Fruit fly (Drosophila melanogaster): ENCODE measurements around the gene CG6836.
A peak's percentile ranks its signal among the peaks of the same experiment; 100 is the strongest.

Gene CG6836

DNA sequence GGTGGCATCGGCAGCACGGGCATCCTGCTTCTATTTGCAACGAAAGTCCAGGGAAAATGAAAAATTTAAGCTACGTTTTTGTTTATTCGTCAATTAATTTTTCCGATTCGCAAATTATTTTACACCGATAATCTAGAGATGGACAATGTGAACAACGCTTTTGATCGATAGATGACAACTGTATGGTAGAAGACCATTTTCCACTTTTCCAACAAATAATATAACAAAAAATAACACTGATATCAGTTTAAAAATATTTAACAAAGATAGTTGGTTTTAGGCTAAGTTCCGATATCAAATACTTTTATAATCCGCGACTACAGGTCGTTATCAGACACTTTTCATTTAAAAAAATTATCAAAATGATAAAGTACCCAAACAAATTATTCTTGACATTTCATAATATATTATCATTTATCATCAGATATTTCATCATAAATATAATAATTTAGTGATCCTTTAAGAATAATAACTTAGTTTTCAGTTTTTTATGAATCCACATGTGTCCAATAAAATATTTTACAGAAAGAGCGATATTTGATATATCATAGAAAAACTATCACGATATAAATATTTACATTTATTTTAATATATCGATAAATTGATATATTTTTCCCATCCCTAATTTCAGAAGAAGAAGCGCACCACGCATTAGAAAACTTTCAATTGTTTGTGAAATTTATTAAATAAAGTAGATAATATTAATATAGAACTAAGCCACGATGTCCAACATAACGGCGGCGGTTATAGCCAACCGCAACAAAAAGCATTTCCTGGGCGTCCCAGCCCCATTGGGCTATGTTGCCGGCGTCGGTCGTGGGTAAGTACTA is 45.4 kb upstream of the CG6836 start, which contains the start of the genes CSN1b and Prp6 (continued):
- TF ChIP-seq ERR (GFP tag; optimal IDR thresholded peaks at IDR 0.05): no peak
- peak; percentile 52; the same call in 2 of the 3 replicates for TF ChIP-seq Doc3 (GFP tag; IDR thresholded peaks at IDR 0.05; ENCODE audit: partially characterized antibody)
- TF ChIP-seq CG17385 (GFP tag; optimal IDR thresholded peaks at IDR 0.05): peak; percentile 82
- TF ChIP-seq gcm (GFP tag; optimal IDR thresholded peaks at IDR 0.05): no peak

- TF ChIP-seq CG6791 (GFP tag; IDR thresholded peaks at IDR 0.05; ENCODE audit: partially characterized antibody) (0 out of 3 replicates have a peak, but pooled peaks have one; percentile 18), CG10209 (GFP tag; optimal IDR thresholded peaks at IDR 0.05) (no peak)
Measured at dm6 chr3L:18911082-18911481, 39.3 kb upstream of the CG6836 start, which contains the start of gene Ir75d. Ir75d (minus strand) TSS chr3L:18911182.

DNA sequence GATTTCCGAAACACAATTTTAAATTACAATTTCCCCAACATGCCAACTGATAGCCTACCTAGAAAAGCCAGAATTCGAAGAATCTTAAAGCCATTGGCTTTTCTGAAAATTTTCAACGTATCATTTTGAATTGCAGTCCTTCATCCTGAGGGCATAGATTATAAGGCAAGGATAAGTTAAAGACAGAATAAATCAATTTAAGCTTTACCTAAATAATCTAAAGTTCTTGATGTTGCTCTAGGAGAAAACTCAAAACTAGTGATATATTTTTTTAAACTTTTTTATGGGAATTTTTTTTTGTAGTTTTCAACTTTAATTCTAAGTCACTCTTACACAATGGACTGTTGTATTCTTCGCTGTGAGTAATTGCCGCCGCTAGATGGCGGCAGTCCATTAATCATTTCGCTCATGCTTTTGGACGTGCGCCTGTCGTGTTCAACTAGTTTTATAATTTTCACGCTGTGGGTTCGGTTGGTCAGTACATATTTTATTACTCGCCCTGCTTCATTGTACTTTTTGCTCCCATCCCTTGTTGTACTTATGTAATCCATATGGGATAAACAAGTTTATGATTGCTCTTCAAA is 36.2 kb upstream of the CG6836 start, which contains the start of gene COX6AL2:
Gene COX6AL2 (minus strand): TSS at position 51 of the 584 bp plus-strand sequence.
- peak; percentile 83 for TF ChIP-seq CTCF (GFP tag; optimal IDR thresholded peaks at IDR 0.05)
- no peak for TF ChIP-seq CG6813 (GFP tag; optimal IDR thresholded peaks at IDR 0.05)
- no peak for TF ChIP-seq Dfd (GFP tag; optimal IDR thresholded peaks at IDR 0.05)
- TF ChIP-seq HLH54F (GFP tag; optimal IDR thresholded peaks at IDR 0.05): no peak
- no peak for TF ChIP-seq en (GFP tag; optimal IDR thresholded peaks at IDR 0.05)
- TF ChIP-seq CG2120 (GFP tag; optimal IDR thresholded peaks at IDR 0.05): no peak
- TF ChIP-seq rib (GFP tag; IDR thresholded peaks at IDR 0.05): no peak
- TF ChIP-seq ranshi (GFP tag; IDR thresholded peaks at IDR 0.05): 0 out of 2 replicates have a peak, but pooled peaks have one; percentile 6
- TF ChIP-seq CkIIα-i1 (GFP tag; IDR thresholded peaks at IDR 0.05): no peak
- no peak for TF ChIP-seq Chrac-16 (GFP tag; optimal IDR thresholded peaks at IDR 0.05)
- 0 out of 2 replicates have a peak, but pooled peaks have one; percentile 5 for TF ChIP-seq lmd (GFP tag; IDR thresholded peaks at IDR 0.05)
- TF ChIP-seq fu2 (GFP tag; optimal IDR thresholded peaks at IDR 0.05): no peak
- no peak for TF ChIP-seq Scr (GFP tag; IDR thresholded peaks at IDR 0.05; ENCODE audit: partially characterized antibody)
- TF ChIP-seq bowl (GFP tag; IDR thresholded peaks at IDR 0.05): no peak
- TF ChIP-seq Hey (tag; optimal IDR thresholded peaks at IDR 0.05): no peak

DNA sequence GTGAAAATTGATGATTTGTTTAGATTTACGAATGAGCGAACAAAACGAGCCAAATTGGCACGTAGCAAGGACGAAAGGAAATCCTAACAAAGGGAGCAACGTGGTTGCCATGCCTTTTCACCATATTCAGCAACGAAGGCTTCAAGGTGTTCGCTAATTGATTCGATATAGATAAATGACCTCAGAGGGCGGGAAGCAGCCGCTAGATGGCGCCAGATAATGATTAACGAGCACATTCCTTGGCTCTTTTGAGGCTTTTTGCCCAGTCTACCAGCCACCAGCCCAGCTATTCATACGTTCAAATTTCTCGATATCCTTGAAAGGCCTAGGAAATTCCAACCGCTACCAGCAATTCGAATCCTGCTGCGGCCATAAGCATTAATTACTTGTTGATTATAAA is 34.0 kb upstream of the CG6836 start:
- TF ChIP-seq CG7963 (GFP tag; IDR thresholded peaks at IDR 0.05; ENCODE audit: partially characterized antibody) (0 out of 3 replicates have a peak, but pooled peaks have one; percentile 22), CTCF (GFP tag; optimal IDR thresholded peaks at IDR 0.05) (peak; percentile 77), Dad (GFP tag; optimal IDR thresholded peaks at IDR 0.05) (no peak), CG34422 (GFP tag; IDR thresholded peaks at IDR 0.05) (no peak)

- TF ChIP-seq cwo (GFP tag; optimal IDR thresholded peaks at IDR 0.05): peak; percentile 18
- TF ChIP-seq mirr (GFP tag; optimal IDR thresholded peaks at IDR 0.05): peak; percentile 43
- no peak for TF ChIP-seq Camta (GFP tag; optimal IDR thresholded peaks at IDR 0.05)
- no peak for TF ChIP-seq oc (tag; optimal IDR thresholded peaks at IDR 0.05)
- peak; percentile 75 for TF ChIP-seq exex (tag; optimal IDR thresholded peaks at IDR 0.05)
- peak; percentile 29 for TF ChIP-seq Hey (tag; optimal IDR thresholded peaks at IDR 0.05)
Measured at dm6 chr3L:18917281-18917680, 33.1 kb upstream of the CG6836 start, which contains the start of gene CG6839. CG6839 (plus strand) TSS chr3L:18917581.

DNA sequence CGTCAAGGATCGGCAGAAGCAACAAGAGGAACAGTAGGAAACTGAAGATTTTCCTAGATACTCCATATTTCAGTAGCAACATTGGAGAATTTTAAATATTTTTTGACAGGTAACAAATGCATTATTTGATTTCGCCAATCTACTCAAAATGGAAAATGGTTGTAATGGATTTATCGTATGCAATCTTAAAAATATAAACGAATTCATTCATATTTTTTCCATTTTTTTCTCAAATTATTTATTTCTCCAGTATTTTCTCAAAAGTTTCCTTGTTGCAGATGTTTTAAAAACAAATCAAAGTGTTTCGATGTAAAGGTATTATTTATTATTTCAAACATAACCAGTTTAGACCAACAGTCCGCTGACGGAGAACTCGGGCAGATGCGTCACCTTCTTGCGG is 30.2 kb upstream of the CG6836 start, which contains the start of gene CG18223:
Gene CG18223 (minus strand): TSS at position 101 of the 400 bp plus-strand sequence.
- TF ChIP-seq Max (GFP tag; optimal IDR thresholded peaks at IDR 0.05): no peak
